Fruit fly (Drosophila melanogaster) S2 (cell line): ENCODE data around the gene Muc4B.

Experiments used
- CG8478 ChIP-seq: fragments of >200 bp; optimal IDR thresholded peaks from 2 replicates; lab custom pipeline; 2018
- CTCF ChIP-seq, 2 experiments: fragments of >200 bp; optimal IDR thresholded peaks; 2 replicates each; lab custom pipeline; 2018

DNA sequence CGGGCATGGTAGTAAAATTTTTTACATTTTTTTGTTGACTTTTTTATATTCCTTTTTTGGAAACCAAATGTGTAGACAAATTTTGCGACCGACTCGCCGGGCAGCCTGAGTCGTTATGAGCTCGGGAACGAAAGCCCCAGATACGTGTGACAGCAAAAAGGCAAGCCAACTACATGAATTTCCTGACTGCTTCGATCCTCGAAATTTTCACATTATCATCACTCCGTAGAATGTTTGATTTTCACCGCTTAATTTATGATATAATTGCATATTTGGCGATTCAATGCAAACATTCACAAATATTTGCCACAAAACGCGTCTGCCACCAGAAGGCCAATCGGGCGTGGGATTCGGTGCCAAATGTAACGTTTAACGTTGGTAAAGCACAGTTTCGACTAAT, 31.0 kb upstream of the Muc4B start, which contains the start of gene CG15577:
- TF ChIP-seq CG8478, result no peak
- no peak for TF ChIP-seq CTCF (optimal IDR thresholded peaks at IDR 0.05; lab: Kevin White, UChicago)
